Worm (Caenorhabditis elegans) whole organism, L4/young adult: ENCODE results near the gene F43E12.1.

Experiments used
- W03F9.2 ChIP-seq: fragments of 150-350 bp; optimal IDR thresholded peaks from 2 replicates; lab custom pipeline; 2014; ENCODE audit warnings: missing biosample characterization, missing genetic modification characterization
- dao-5 ChIP-seq: sonication (generic microtip); optimal IDR thresholded peaks from 2 replicates; lab custom pipeline; 2016; ENCODE audit warnings: missing genotype, missing genetic modification characterization, moderate library complexity, missing compliant biosample characterization
- him-1 ChIP-seq: sonication (generic microtip); optimal IDR thresholded peaks from 2 replicates; lab custom pipeline; 2016; ENCODE audit warnings: missing genotype, missing genetic modification reagents, missing genetic modification characterization, missing compliant biosample characterization

F43E12.1 gene

DNA sequence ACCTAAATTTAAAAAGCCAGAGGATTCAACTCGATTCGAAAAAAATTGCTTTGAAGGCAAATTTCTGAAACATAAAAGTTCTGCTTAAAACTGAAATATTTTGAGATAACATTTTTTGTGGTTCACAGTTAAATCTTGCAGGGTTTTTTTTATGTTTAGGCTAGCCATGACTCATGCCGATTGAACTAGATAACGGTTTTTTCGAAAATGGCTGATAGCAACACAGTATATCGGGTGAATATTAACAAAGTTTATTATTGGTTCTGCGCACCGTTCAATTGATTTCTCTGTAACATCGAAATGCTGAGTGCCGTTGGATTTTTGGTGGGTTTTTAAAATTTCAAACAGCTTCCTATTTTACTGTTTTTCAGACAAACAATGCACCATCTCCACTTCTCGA is at the start of gene F43E12.1:
Gene F43E12.1, plus strand, starts transcription at position 301 of the 400 bp plus-strand sequence.
- no peak for TF ChIP-seq W03F9.2 (tag; lab: Kevin White, UChicago)
- TF ChIP-seq dao-5 (tag; lab: Kevin White, UChicago): no peak
- no peak for TF ChIP-seq him-1 (tag; lab: Kevin White, UChicago)

DNA sequence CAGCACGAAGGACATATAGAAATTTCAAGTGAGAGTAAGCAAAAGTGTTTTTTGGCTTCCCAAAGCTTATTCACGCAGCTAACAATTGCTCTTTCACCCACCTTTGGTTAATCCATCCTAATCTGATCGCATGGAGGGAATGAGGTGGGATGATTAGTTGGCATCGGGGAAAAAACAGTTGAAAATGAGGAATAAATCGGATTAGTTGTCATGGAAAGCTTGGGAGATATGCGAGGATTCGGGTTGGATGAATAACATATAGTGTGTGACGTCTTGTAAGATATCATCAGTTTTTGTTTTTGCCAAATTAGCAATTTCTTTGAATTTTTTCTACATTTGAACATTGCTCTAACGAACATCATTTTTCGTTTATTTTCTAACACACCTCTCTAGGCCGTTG is 48.8 kb upstream of the F43E12.1 start:
- no peak for TF ChIP-seq him-1 (tag; lab: Kevin White, UChicago)

- TF ChIP-seq W03F9.2 (tag; lab: Kevin White, UChicago): no peak
- no peak for TF ChIP-seq dao-5 (tag; lab: Kevin White, UChicago)
- no peak for TF ChIP-seq him-1 (tag; lab: Kevin White, UChicago)
Measured at ce11 chrX:7129460-7129859, 48.0 kb upstream of the F43E12.1 start.

ce11 chrX:7131206-7131605 is 46.2 kb upstream of the F43E12.1 start:
- TF ChIP-seq W03F9.2 (tag; lab: Kevin White, UChicago): no peak

DNA sequence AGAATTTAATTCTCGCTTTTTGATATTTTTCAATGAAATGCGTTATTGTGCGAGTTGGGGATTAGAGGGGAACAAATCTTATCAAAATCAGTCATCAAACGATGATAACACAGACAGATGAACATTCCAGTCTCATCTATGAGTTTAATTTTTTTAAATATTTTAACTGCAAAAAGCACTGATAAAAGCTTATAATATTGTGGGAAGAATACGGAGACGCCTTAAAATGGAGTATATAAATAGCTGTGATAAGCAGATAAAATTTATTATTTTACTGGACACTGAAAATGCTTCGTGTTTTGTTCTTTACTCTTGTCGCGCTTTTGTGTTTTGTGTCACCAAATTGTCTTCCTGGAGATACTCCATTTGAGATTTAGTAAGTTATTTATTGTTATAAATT is 37.8 kb upstream of the F43E12.1 start, which contains the start of gene clec-86:
Gene clec-86, plus strand, starts transcription at position 262 of the 400 bp plus-strand sequence.
- no peak for TF ChIP-seq dao-5 (tag; lab: Kevin White, UChicago)
- no peak for TF ChIP-seq W03F9.2 (tag; lab: Kevin White, UChicago)
- TF ChIP-seq him-1 (tag; lab: Kevin White, UChicago): no peak

ce11 chrX:7140682-7141254 is 36.7 kb upstream of the F43E12.1 start:
- no peak for TF ChIP-seq dao-5 (tag; lab: Kevin White, UChicago)
- no peak for TF ChIP-seq W03F9.2 (tag; lab: Kevin White, UChicago)
- no peak for TF ChIP-seq him-1 (tag; lab: Kevin White, UChicago)

ce11 chrX:7143515-7143914 is 33.9 kb upstream of the F43E12.1 start, which contains the start of gene alh-10:
Gene alh-10, minus strand, starts transcription at chrX:7143641.
- TF ChIP-seq W03F9.2 (tag; lab: Kevin White, UChicago) (no peak), dao-5 (tag; lab: Kevin White, UChicago) (no peak), him-1 (tag; lab: Kevin White, UChicago) (no peak)

DNA sequence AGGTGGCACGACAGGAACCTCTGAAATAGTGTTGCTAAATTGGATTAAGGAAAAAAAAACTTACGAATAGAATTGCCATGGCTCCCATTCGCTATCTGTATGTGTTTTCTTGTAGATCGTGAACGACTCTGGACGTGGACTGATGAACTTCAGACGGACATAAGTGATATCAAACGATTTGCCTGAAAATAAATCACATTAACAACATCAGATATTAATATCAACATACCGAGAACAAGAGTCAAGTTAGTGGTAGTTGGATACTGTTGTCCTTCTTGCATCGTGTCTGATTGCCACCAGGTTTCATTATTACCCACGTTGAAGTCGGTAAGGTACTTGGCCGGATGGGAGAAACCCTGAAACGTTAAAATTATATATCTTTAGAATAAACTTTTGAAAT is 27.8 kb upstream of the F43E12.1 start:
- no peak for TF ChIP-seq dao-5 (tag; lab: Kevin White, UChicago)
- no peak for TF ChIP-seq him-1 (tag; lab: Kevin White, UChicago)
- TF ChIP-seq W03F9.2 (tag; lab: Kevin White, UChicago): no peak

- TF ChIP-seq dao-5 (tag; lab: Kevin White, UChicago): no peak
- no peak for TF ChIP-seq him-1 (tag; lab: Kevin White, UChicago)
- TF ChIP-seq W03F9.2 (tag; lab: Kevin White, UChicago): no peak
Measured at ce11 chrX:7151189-7151857, 26.1 kb upstream of the F43E12.1 start, which contains the start of gene lam-2. Gene lam-2, minus strand, starts transcription at chrX:7151239.

- TF ChIP-seq dao-5 (tag; lab: Kevin White, UChicago) (no peak), W03F9.2 (tag; lab: Kevin White, UChicago) (no peak), him-1 (tag; lab: Kevin White, UChicago) (no peak)
Measured at ce11 chrX:7151976-7152528, 25.4 kb upstream of the F43E12.1 start.

DNA sequence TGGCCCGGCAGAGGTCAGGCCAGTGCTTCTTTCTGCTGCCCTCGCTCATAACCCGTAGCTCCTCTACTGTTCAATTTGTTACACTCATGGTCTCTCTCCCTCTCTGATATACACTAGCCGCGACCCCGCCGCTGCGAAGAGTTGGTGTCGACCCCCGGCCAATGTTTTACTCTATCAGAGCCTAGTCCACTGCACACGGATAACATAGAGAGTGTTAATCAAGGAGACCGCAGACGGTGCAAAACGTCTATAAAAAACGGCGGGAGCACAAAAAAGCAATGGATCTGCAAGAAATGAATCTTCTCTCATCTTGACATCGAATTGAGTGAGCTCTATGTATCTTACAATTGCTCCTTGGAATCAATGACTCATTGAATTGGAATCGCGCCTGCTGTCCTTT is 24.0 kb upstream of the F43E12.1 start:
- TF ChIP-seq him-1 (tag; lab: Kevin White, UChicago) (no peak), dao-5 (tag; lab: Kevin White, UChicago) (no peak), W03F9.2 (tag; lab: Kevin White, UChicago) (no peak)

ce11 chrX:7155879-7156278 is 21.6 kb upstream of the F43E12.1 start, which contains the start of gene C54D1.7:
Gene C54D1.7, minus strand, starts transcription at chrX:7156035.
- TF ChIP-seq dao-5 (tag; lab: Kevin White, UChicago) (no peak), W03F9.2 (tag; lab: Kevin White, UChicago) (no peak)

ce11 chrX:7157483-7157882 is 20.0 kb upstream of the F43E12.1 start:
- TF ChIP-seq him-1 (tag; lab: Kevin White, UChicago): no peak
- TF ChIP-seq dao-5 (tag; lab: Kevin White, UChicago): no peak
- no peak for TF ChIP-seq W03F9.2 (tag; lab: Kevin White, UChicago)

ce11 chrX:7158736-7159135 is 18.7 kb upstream of the F43E12.1 start, which contains the start of gene pgp-10:
Gene pgp-10, plus strand, starts transcription at chrX:7159036.
- TF ChIP-seq dao-5 (tag; lab: Kevin White, UChicago): no peak
